Fruit fly (Drosophila melanogaster) whole organism, adult: ENCODE results near the gene CG17349.

Experiments
- CG11617 ChIP-seq: fragments of 200-800 bp; sonication (Bioruptor generic); optimal IDR thresholded peaks from 2 replicates; lab custom pipeline; 2017; ENCODE audit warnings: mild to moderate bottlenecking, missing biosample characterization, missing genetic modification reagents, missing genetic modification characterization
- CG12768 ChIP-seq: fragments of 200-800 bp; sonication (Bioruptor generic); optimal IDR thresholded peaks from 2 replicates; lab custom pipeline; 2017; ENCODE audit warnings: missing biosample characterization, missing genetic modification characterization, mild to moderate bottlenecking, moderate library complexity, missing genetic modification reagents
- CG14711 ChIP-seq: fragments of 200-800 bp; sonication (Bioruptor generic); optimal IDR thresholded peaks from 2 replicates; lab custom pipeline; 2018; ENCODE audit warnings: missing biosample characterization, mild to moderate bottlenecking, missing genetic modification characterization, moderate library complexity
- CG1620 ChIP-seq: fragments of 200-800 bp; sonication (Bioruptor generic); optimal IDR thresholded peaks from 2 replicates; lab custom pipeline; 2016; ENCODE audit warnings: missing biosample characterization, missing genetic modification characterization
- CG33017 ChIP-seq: fragments of 200-800 bp; sonication (Bioruptor generic); optimal IDR thresholded peaks from 2 replicates; lab custom pipeline; 2018; ENCODE audit warnings: missing biosample characterization, mild to moderate bottlenecking, missing genetic modification characterization, moderate library complexity
- CG5204 ChIP-seq: fragments of 200-800 bp; sonication (Bioruptor generic); optimal IDR thresholded peaks from 2 replicates; lab custom pipeline; 2016; ENCODE audit warnings: missing biosample characterization, missing genetic modification characterization
- CG7045 ChIP-seq: fragments of 200-800 bp; sonication (Bioruptor generic); optimal IDR thresholded peaks from 2 replicates; lab custom pipeline; 2017; ENCODE audit warnings: missing biosample characterization, mild to moderate bottlenecking, missing genetic modification characterization
- CG7101 ChIP-seq: fragments of 200-800 bp; sonication (Bioruptor generic); optimal IDR thresholded peaks from 2 replicates; lab custom pipeline; 2018; ENCODE audit warnings: missing biosample characterization, mild to moderate bottlenecking, missing genetic modification characterization, moderate library complexity
- Clk ChIP-seq: fragments of 200-800 bp; sonication (Bioruptor generic); optimal IDR thresholded peaks from 2 replicates; lab custom pipeline; 2017; ENCODE audit warnings: missing biosample characterization, missing genetic modification characterization
- Crg-1 ChIP-seq: fragments of 200-800 bp; sonication (Bioruptor generic); optimal IDR thresholded peaks from 2 replicates; lab custom pipeline; 2016; ENCODE audit warnings: missing biosample characterization, missing genetic modification characterization
- Hr96 ChIP-seq: fragments of 200-800 bp; sonication (Bioruptor generic); optimal IDR thresholded peaks from 2 replicates; lab custom pipeline; 2016; ENCODE audit warnings: missing biosample characterization, missing genetic modification characterization
- Mnt ChIP-seq: fragments of 200-800 bp; sonication (Bioruptor generic); optimal IDR thresholded peaks from 2 replicates; lab custom pipeline; 2016; ENCODE audit warnings: missing biosample characterization, mild to moderate bottlenecking, missing genetic modification characterization
- bab1 ChIP-seq: fragments of 200-800 bp; sonication (Bioruptor generic); optimal IDR thresholded peaks from 3 replicates; lab custom pipeline; 2019; ENCODE audit warnings: missing biosample characterization, mild to moderate bottlenecking, missing genetic modification characterization, moderate library complexity
- cic ChIP-seq: fragments of 200-800 bp; sonication (Bioruptor generic); optimal IDR thresholded peaks from 2 replicates; lab custom pipeline; 2017; ENCODE audit warnings: missing biosample characterization, mild to moderate bottlenecking, missing genetic modification characterization, moderate library complexity
- cnc ChIP-seq, 2 experiments: fragments of >200 bp; optimal IDR thresholded peaks; 2 replicates each; lab custom pipeline; 2017
- kay ChIP-seq: fragments of 200-800 bp; sonication (Bioruptor generic); peaks from one replicate; lab custom pipeline; 2016; ENCODE audit warnings: missing biosample characterization, missing genetic modification characterization, borderline replicate concordance
- ovo ChIP-seq: fragments of 200-800 bp; sonication (Bioruptor generic); optimal IDR thresholded peaks from 2 replicates; lab custom pipeline; 2016; ENCODE audit warnings: missing biosample characterization, missing genetic modification characterization
- pad ChIP-seq: fragments of 200-800 bp; sonication (Bioruptor generic); optimal IDR thresholded peaks from 3 replicates; lab custom pipeline; 2017; ENCODE audit warnings: missing biosample characterization, missing genetic modification characterization, mild to moderate bottlenecking, moderate library complexity, missing genetic modification reagents
- tj ChIP-seq: fragments of 200-800 bp; sonication (Bioruptor generic); optimal IDR thresholded peaks from 3 replicates; lab custom pipeline; 2017; ENCODE audit warnings: missing biosample characterization, mild to moderate bottlenecking, missing genetic modification characterization, moderate library complexity
- toe ChIP-seq: fragments of 200-800 bp; sonication (Bioruptor generic); optimal IDR thresholded peaks from 2 replicates; lab custom pipeline; 2016; ENCODE audit warnings: missing biosample characterization, missing genetic modification characterization

Gene CG17349

DNA sequence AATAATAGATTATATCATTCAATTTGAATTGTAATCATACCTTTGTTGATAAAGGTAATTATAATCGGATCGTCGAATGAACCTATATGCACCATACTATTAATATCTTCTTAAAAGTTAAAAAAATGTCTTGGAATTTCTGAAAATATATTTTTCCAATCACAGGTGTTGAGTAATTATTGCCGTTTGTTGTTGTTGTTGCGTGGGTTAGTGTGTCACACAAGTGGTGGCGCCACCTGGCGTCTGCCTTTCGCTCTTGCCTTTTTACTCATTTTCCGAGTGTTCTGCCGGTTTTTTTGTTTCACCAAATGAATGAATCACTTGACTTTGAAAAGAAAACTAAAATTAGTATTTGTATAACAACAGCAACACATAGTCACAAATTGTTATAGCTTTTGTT, 44.9 kb downstream of the CG17349 start:
- TF ChIP-seq cnc (optimal IDR thresholded peaks at IDR 0.05; lab: Kevin White, UChicago) (no peak), Clk (no peak), Crg-1 (GFP tag; lab: Kevin White, UChicago) (no peak), kay (GFP tag; lab: Kevin White, UChicago) (peak; percentile 62), pad (GFP tag; lab: Kevin White, UChicago) (no peak)

DNA sequence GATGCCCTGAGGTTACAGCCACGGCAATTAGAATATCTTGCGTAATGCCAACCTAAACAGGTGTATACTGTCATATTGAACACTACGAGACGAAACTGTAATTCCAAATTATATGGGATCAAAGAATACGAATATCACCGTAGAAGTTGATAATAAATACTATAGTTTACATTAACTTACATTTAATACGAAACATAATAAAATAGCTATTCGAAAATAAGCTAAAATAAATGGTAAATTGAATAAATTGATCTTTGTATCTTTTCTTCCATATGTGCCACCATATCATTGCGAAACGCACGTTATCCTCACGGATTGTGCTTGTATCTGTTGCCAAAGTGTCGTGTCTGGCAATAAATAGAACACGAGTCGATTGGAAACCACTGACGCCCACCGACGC, 45.6 kb downstream of the CG17349 start:
- TF ChIP-seq CG7045 (GFP tag; lab: Kevin White, UChicago) (peak; percentile 53), CG33017 (tag; lab: Kevin White, UChicago) (peak; percentile 54), CG12768 (GFP tag; lab: Kevin White, UChicago) (peak; percentile 51), Crg-1 (GFP tag; lab: Kevin White, UChicago) (no peak), CG7101 (tag; lab: Kevin White, UChicago) (peak; percentile 39), toe (GFP tag; lab: Kevin White, UChicago) (peak; percentile 17), CG5204 (GFP tag; lab: Kevin White, UChicago) (peak; percentile 51), CG14711 (peak; percentile 34), cnc (optimal IDR thresholded peaks at IDR 0.05; lab: Kevin White, UChicago) (no peak)

- TF ChIP-seq CG12768 (GFP tag; lab: Kevin White, UChicago) (peak; percentile 78), kay (GFP tag; lab: Kevin White, UChicago) (peak; percentile 62), cic (GFP tag; lab: Kevin White, UChicago) (peak; percentile 65), CG5204 (GFP tag; lab: Kevin White, UChicago) (peak; percentile 86), CG14711 (peak; percentile 81), Hr96 (GFP tag; lab: Kevin White, UChicago) (peak; percentile 79), CG33017 (tag; lab: Kevin White, UChicago) (peak; percentile 87), pad (GFP tag; lab: Kevin White, UChicago) (peak; percentile 54), toe (GFP tag; lab: Kevin White, UChicago) (peak; percentile 87), CG11617 (GFP tag; lab: Kevin White, UChicago) (peak; percentile 61), Crg-1 (GFP tag; lab: Kevin White, UChicago) (peak; percentile 65), cnc (optimal IDR thresholded peaks at IDR 0.05; lab: Kevin White, UChicago) (no peak), ovo (GFP tag; lab: Kevin White, UChicago) (no peak), Clk (peak; percentile 81), tj (peak; percentile 80), bab1 (GFP tag; lab: Kevin White, UChicago) (no peak), Mnt (peak; percentile 36), CG7045 (GFP tag; lab: Kevin White, UChicago) (peak; percentile 84), CG7101 (tag; lab: Kevin White, UChicago) (peak; percentile 68), CG1620 (GFP tag; lab: Kevin White, UChicago) (peak; percentile 59)
These were observed 46.6 kb downstream of the CG17349 start, which contains the start of gene Lectin-galC1 for dm6 chr2L:19416602-19417497. Gene Lectin-galC1, plus strand, starts transcription at chr2L:19417447.

dm6 chr2L:19418017-19418416, 47.8 kb downstream of the CG17349 start, which contains the start of gene lectin-37Da:
Gene lectin-37Da, plus strand, starts transcription at chr2L:19418317.
- TF ChIP-seq cic (GFP tag; lab: Kevin White, UChicago), result no peak
- TF ChIP-seq pad (GFP tag; lab: Kevin White, UChicago), result no peak
- TF ChIP-seq kay (GFP tag; lab: Kevin White, UChicago), result no peak
- no peak for TF ChIP-seq cnc (optimal IDR thresholded peaks at IDR 0.05; lab: Kevin White, UChicago)
- TF ChIP-seq Crg-1 (GFP tag; lab: Kevin White, UChicago), result no peak
- TF ChIP-seq CG11617 (GFP tag; lab: Kevin White, UChicago), result no peak
- TF ChIP-seq tj, result no peak
- TF ChIP-seq CG7101 (tag; lab: Kevin White, UChicago), result no peak
- no peak for TF ChIP-seq CG33017 (tag; lab: Kevin White, UChicago)
- no peak for TF ChIP-seq CG14711
- TF ChIP-seq CG12768 (GFP tag; lab: Kevin White, UChicago), result no peak
- no peak for TF ChIP-seq CG5204 (GFP tag; lab: Kevin White, UChicago)
- TF ChIP-seq Clk, result no peak
- TF ChIP-seq ovo (GFP tag; lab: Kevin White, UChicago), result no peak
- TF ChIP-seq CG7045 (GFP tag; lab: Kevin White, UChicago), result no peak
- TF ChIP-seq bab1 (GFP tag; lab: Kevin White, UChicago), result no peak
- no peak for TF ChIP-seq toe (GFP tag; lab: Kevin White, UChicago)
- no peak for TF ChIP-seq CG1620 (GFP tag; lab: Kevin White, UChicago)
- no peak for TF ChIP-seq Hr96 (GFP tag; lab: Kevin White, UChicago)

dm6 chr2L:19418872-19419271, 48.6 kb downstream of the CG17349 start, which contains the start of gene lectin-37Db:
Gene lectin-37Db, plus strand, starts transcription at chr2L:19419075.
- TF ChIP-seq CG33017 (tag; lab: Kevin White, UChicago) (peak; percentile 22), CG1620 (GFP tag; lab: Kevin White, UChicago) (no peak), cic (GFP tag; lab: Kevin White, UChicago) (peak; percentile 53), Mnt (peak; percentile 1), Crg-1 (GFP tag; lab: Kevin White, UChicago) (no peak), toe (GFP tag; lab: Kevin White, UChicago) (no peak), Hr96 (GFP tag; lab: Kevin White, UChicago) (no peak), CG12768 (GFP tag; lab: Kevin White, UChicago) (peak; percentile 23), cnc (optimal IDR thresholded peaks at IDR 0.05; lab: Kevin White, UChicago) (no peak)
